Worm (Caenorhabditis elegans) whole organism, young adult: Measurements from ENCODE around the gene fbxb-34.
"Not testable (repeated sequence)": the region's sequence is repeated elsewhere in the genome, so short reads cannot be mapped to it uniquely, and the experiment has no call there.

Source experiments
- ceh-79 ChIP-seq: sonication (generic microtip); optimal IDR thresholded peaks from 2 replicates; lab custom pipeline; 2017; ENCODE audit warnings: mild to moderate bottlenecking, missing genetic modification characterization, missing compliant biosample characterization
- egrh-3 ChIP-seq: fragments of 200-800 bp; sonication (Bioruptor generic); IDR thresholded peaks from 2 replicates; pipeline ENCODE4 v1.3.6; 2022; ENCODE audit warnings: missing genetic modification reagents, missing genetic modification characterization, missing compliant biosample characterization
- hmg-1.2 ChIP-seq: fragments of 200-800 bp; sonication (Bioruptor generic); IDR thresholded peaks from 2 replicates; pipeline ENCODE4 v1.3.6; 2022; ENCODE audit warnings: missing genetic modification reagents, missing genetic modification characterization, missing compliant biosample characterization
- hsf-1 ChIP-seq: fragments of 200-800 bp; sonication (Bioruptor generic); IDR thresholded peaks from 2 replicates; pipeline ENCODE4 v1.3.6; 2022; ENCODE audit warnings: missing genetic modification reagents, missing genetic modification characterization, missing compliant biosample characterization
- lin-26 ChIP-seq: fragments of 200-800 bp; sonication (Bioruptor generic); IDR thresholded peaks from 2 replicates; pipeline ENCODE4 v1.3.6; 2022; ENCODE audit warnings: missing genetic modification reagents, missing genetic modification characterization, missing compliant biosample characterization
- madf-3 ChIP-seq: fragments of 200-800 bp; sonication (Bioruptor generic); IDR thresholded peaks from 2 replicates; pipeline ENCODE4 v1.3.6; 2022; ENCODE audit warnings: missing genetic modification reagents, missing genetic modification characterization, missing compliant biosample characterization
- rcor-1 ChIP-seq: fragments of 200-800 bp; sonication (Bioruptor generic); IDR thresholded peaks from 2 replicates; pipeline ENCODE4 v1.3.6; 2022; ENCODE audit warnings: missing genetic modification reagents, missing genetic modification characterization, missing compliant biosample characterization
- snpc-1.1 ChIP-seq: sonication (generic microtip); optimal IDR thresholded peaks from 2 replicates; lab custom pipeline; 2017; ENCODE audit warnings: missing genetic modification characterization, mild to moderate bottlenecking, missing compliant biosample characterization, antibody characterized with exemption, moderate library complexity, missing genotype, missing genetic modification reagents; ENCODE audit not compliant: insufficient read depth
- xnd-1 ChIP-seq: sonication (generic microtip); optimal IDR thresholded peaks from 2 replicates; lab custom pipeline; 2016; ENCODE audit warnings: missing genotype, missing genetic modification reagents, missing genetic modification characterization, missing compliant biosample characterization

DNA sequence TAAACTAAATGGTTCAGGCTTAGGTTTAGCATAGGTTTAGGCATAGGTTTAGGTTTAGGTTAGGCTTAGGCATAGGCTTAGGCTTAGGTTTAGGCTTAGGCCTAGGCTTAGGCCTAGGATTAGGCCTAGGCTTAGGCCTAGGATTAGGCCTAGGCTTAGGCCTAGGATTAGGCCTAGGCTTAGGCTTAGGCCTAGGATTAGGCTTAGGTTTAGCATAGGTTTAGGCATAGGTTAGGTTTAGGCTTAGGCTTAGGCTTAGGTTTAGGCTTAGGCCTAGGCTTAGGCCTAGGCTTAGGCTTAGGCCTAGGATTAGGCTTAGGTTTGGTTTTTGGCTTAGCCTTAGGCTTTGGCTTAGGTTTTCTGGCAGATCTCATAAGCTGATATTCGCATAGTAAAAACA is 14.1 kb upstream of the fbxb-34 start:
- TF ChIP-seq madf-3; ceh-79; xnd-1 (tag; lab: Kevin White, UChicago); rcor-1 (GFP tag; lab: Robert Waterston, UW); hmg-1.2 (GFP tag; lab: Robert Waterston, UW); egrh-3 (GFP tag; lab: Robert Waterston, UW); hsf-1 (GFP tag; lab: Robert Waterston, UW); snpc-1.1 (tag; lab: Kevin White, UChicago); lin-26 (GFP tag; lab: Robert Waterston, UW): not testable (repeated sequence)
